Fruit fly (Drosophila melanogaster) whole organism, embryonic: ENCODE results near the gene bmm.

Experiments
- B-H1 ChIP-seq: fragments of 200-800 bp; sonication (Bioruptor generic); IDR thresholded peaks from 3 replicates; pipeline ENCODE4 v1.3.6; 2022; ENCODE audit warnings: missing biosample characterization, missing genetic modification characterization
- CG10147 ChIP-seq: fragments of 200-800 bp; sonication (Bioruptor generic); optimal IDR thresholded peaks from 2 replicates; lab custom pipeline; 2019; ENCODE audit warnings: missing biosample characterization, mild to moderate bottlenecking, missing genetic modification characterization, moderate library complexity
- CG10654 ChIP-seq: fragments of 200-800 bp; sonication (Bioruptor generic); optimal IDR thresholded peaks from 2 replicates; lab custom pipeline; 2016; ENCODE audit warnings: missing biosample characterization, missing genetic modification characterization
- CG11247 ChIP-seq: fragments of 200-800 bp; sonication (Bioruptor generic); IDR thresholded peaks from 2 replicates; pipeline ENCODE4 v1.3.6; 2022; ENCODE audit warnings: missing biosample characterization, missing genetic modification characterization
- CG11560 ChIP-seq: fragments of 200-800 bp; sonication (Bioruptor generic); IDR thresholded peaks from 3 replicates; pipeline ENCODE4 v1.3.6; 2022; ENCODE audit warnings: missing biosample characterization, missing genetic modification characterization
- CG12744 ChIP-seq: fragments of 200-800 bp; sonication (Bioruptor generic); optimal IDR thresholded peaks from 2 replicates; lab custom pipeline; 2016; ENCODE audit warnings: missing biosample characterization, missing genetic modification characterization
- CG13287 ChIP-seq: fragments of 200-800 bp; sonication (Bioruptor generic); IDR thresholded peaks from 2 replicates; pipeline ENCODE4 v1.3.6; 2022; ENCODE audit warnings: missing biosample characterization, missing genetic modification characterization; ENCODE audit not compliant: partially characterized antibody
- CG17612 ChIP-seq: fragments of 200-800 bp; sonication (Bioruptor generic); IDR thresholded peaks from 2 replicates; pipeline ENCODE4 v1.3.6; 2022; ENCODE audit warnings: missing biosample characterization, missing genetic modification characterization
- CG2116 ChIP-seq: fragments of 200-800 bp; sonication (Bioruptor generic); optimal IDR thresholded peaks from 3 replicates; lab custom pipeline; 2018; ENCODE audit warnings: missing biosample characterization, mild to moderate bottlenecking, missing genetic modification characterization
- CG32767 ChIP-seq: fragments of 200-800 bp; sonication (Bioruptor generic); IDR thresholded peaks from 2 replicates; pipeline ENCODE4 v1.3.6; 2022; ENCODE audit warnings: missing biosample characterization, missing genetic modification characterization
- CG33557 ChIP-seq: fragments of 200-800 bp; sonication (Bioruptor generic); optimal IDR thresholded peaks from 2 replicates; lab custom pipeline; 2019; ENCODE audit warnings: missing biosample characterization, mild to moderate bottlenecking, missing genetic modification characterization, moderate library complexity
- CG4328 ChIP-seq: fragments of 200-800 bp; sonication (Bioruptor generic); optimal IDR thresholded peaks from 3 replicates; lab custom pipeline; 2017; ENCODE audit warnings: missing biosample characterization, missing genetic modification reagents, missing genetic modification characterization
- CG4424 ChIP-seq: fragments of 200-800 bp; sonication (Bioruptor generic); optimal IDR thresholded peaks from 3 replicates; lab custom pipeline; 2016; ENCODE audit warnings: missing biosample characterization, missing genetic modification characterization
- CG6689 ChIP-seq: fragments of 200-800 bp; sonication (Bioruptor generic); IDR thresholded peaks from 2 replicates; pipeline ENCODE4 v1.3.6; 2022; ENCODE audit warnings: missing biosample characterization, missing genetic modification characterization
- CG7745 ChIP-seq: fragments of 200-800 bp; sonication (Bioruptor generic); optimal IDR thresholded peaks from 2 replicates; lab custom pipeline; 2018; ENCODE audit warnings: missing biosample characterization, mild to moderate bottlenecking, missing genetic modification characterization, moderate library complexity
- CG8478 ChIP-seq: fragments of >200 bp; optimal IDR thresholded peaks from 2 replicates; lab custom pipeline; 2018
- Chrac-16 ChIP-seq: fragments of 200-800 bp; sonication (Bioruptor generic); optimal IDR thresholded peaks from 3 replicates; lab custom pipeline; 2016; ENCODE audit warnings: missing biosample characterization, missing genetic modification characterization
- D19A ChIP-seq: fragments of 200-800 bp; optimal IDR thresholded peaks from 3 replicates; lab custom pipeline; 2019; ENCODE audit warnings: missing biosample characterization, mild to moderate bottlenecking, missing genetic modification characterization, moderate library complexity
- Doc3 ChIP-seq: fragments of 200-800 bp; sonication (Bioruptor generic); IDR thresholded peaks from 3 replicates; pipeline ENCODE4 v1.3.6; 2022; ENCODE audit warnings: missing biosample characterization, missing genetic modification characterization; ENCODE audit not compliant: partially characterized antibody
- Dp ChIP-seq: fragments of 200-800 bp; sonication (Bioruptor generic); optimal IDR thresholded peaks from 2 replicates; lab custom pipeline; 2018; ENCODE audit warnings: missing biosample characterization, mild to moderate bottlenecking, missing genetic modification characterization, moderate library complexity
- Dref ChIP-seq: fragments of 200-800 bp; sonication (Bioruptor generic); IDR thresholded peaks from 2 replicates; pipeline ENCODE4 v1.3.6; 2022; ENCODE audit warnings: missing biosample characterization, missing genetic modification characterization
- E2f2 ChIP-seq: fragments of 200-800 bp; sonication (Bioruptor generic); IDR thresholded peaks from 2 replicates; pipeline ENCODE4 v1.3.6; 2022; ENCODE audit warnings: missing biosample characterization, missing genetic modification characterization
- Fer1 ChIP-seq: fragments of 200-800 bp; sonication (Bioruptor generic); optimal IDR thresholded peaks from 2 replicates; lab custom pipeline; 2017; ENCODE audit warnings: missing biosample characterization, mild to moderate bottlenecking, missing genetic modification characterization
- HHEX ChIP-seq: fragments of 200-800 bp; sonication (Bioruptor generic); optimal IDR thresholded peaks from 3 replicates; lab custom pipeline; 2017; ENCODE audit warnings: missing biosample characterization, mild to moderate bottlenecking, missing genetic modification characterization, missing genetic modification reagents
- HmgD ChIP-seq: fragments of 200-800 bp; sonication (Bioruptor generic); optimal IDR thresholded peaks from 3 replicates; lab custom pipeline; 2016; ENCODE audit warnings: missing biosample characterization, missing genetic modification characterization
- Rfx ChIP-seq: fragments of 200-800 bp; sonication (Bioruptor generic); IDR thresholded peaks from 2 replicates; pipeline ENCODE4 v1.3.6; 2022; ENCODE audit warnings: missing biosample characterization, missing genetic modification characterization
- Sry-β ChIP-seq: fragments of 200-800 bp; sonication (Bioruptor generic); optimal IDR thresholded peaks from 2 replicates; lab custom pipeline; 2018; ENCODE audit warnings: missing biosample characterization, mild to moderate bottlenecking, missing genetic modification characterization, moderate library complexity
- Usf ChIP-seq: fragments of 200-800 bp; sonication (Bioruptor generic); optimal IDR thresholded peaks from 2 replicates; lab custom pipeline; 2017; ENCODE audit warnings: missing genotype, missing biosample characterization, missing genetic modification characterization
- YL-1 ChIP-seq: fragments of 200-800 bp; sonication (Bioruptor generic); optimal IDR thresholded peaks from 3 replicates; lab custom pipeline; 2017; ENCODE audit warnings: missing biosample characterization, mild to moderate bottlenecking, missing genetic modification characterization
- amos ChIP-seq: fragments of 200-800 bp; sonication (Bioruptor generic); IDR thresholded peaks from 2 replicates; pipeline ENCODE4 v1.3.6; 2022; ENCODE audit warnings: missing biosample characterization, missing genetic modification characterization; ENCODE audit not compliant: partially characterized antibody
- aop ChIP-seq: fragments of 200-800 bp; sonication (Bioruptor generic); IDR thresholded peaks from 2 replicates; pipeline ENCODE4 v1.3.6; 2022; ENCODE audit warnings: missing biosample characterization, missing genetic modification characterization
- bowl ChIP-seq: fragments of 200-800 bp; sonication (Bioruptor generic); IDR thresholded peaks from 2 replicates; pipeline ENCODE4 v1.3.6; 2022; ENCODE audit warnings: missing biosample characterization, missing genetic modification characterization
- btn ChIP-seq: fragments of 200-800 bp; sonication (Bioruptor generic); optimal IDR thresholded peaks from 2 replicates; lab custom pipeline; 2016; ENCODE audit warnings: missing biosample characterization, missing genetic modification characterization
- chif ChIP-seq, 2 experiments: fragments of 200-800 bp; sonication (Bioruptor generic); optimal IDR thresholded peaks; 3 replicates each; lab custom pipeline; 2016; ENCODE audit warnings: missing biosample characterization in 2 of 2, missing genetic modification characterization in 2 of 2
- chn ChIP-seq: fragments of 200-800 bp; sonication (Bioruptor generic); optimal IDR thresholded peaks from 2 replicates; lab custom pipeline; 2016; ENCODE audit warnings: missing biosample characterization, missing genetic modification characterization
- emc ChIP-seq: fragments of 200-800 bp; sonication (Bioruptor generic); optimal IDR thresholded peaks from 2 replicates; lab custom pipeline; 2016; ENCODE audit warnings: missing biosample characterization, missing genetic modification characterization
- h ChIP-seq: fragments of >200 bp; optimal IDR thresholded peaks from 2 replicates; lab custom pipeline; 2017
- hb ChIP-seq: fragments of 200-800 bp; sonication (Bioruptor generic); IDR thresholded peaks from 3 replicates; pipeline ENCODE4 v1.3.6; 2022; ENCODE audit warnings: missing biosample characterization, missing genetic modification characterization; ENCODE audit not compliant: partially characterized antibody
- inv ChIP-seq: fragments of 200-800 bp; sonication (Bioruptor generic); IDR thresholded peaks from 2 replicates; pipeline ENCODE4 v1.3.6; 2022; ENCODE audit warnings: missing biosample characterization, missing genetic modification characterization; ENCODE audit not compliant: partially characterized antibody
- ken ChIP-seq: fragments of 200-800 bp; sonication (Bioruptor generic); IDR thresholded peaks from 3 replicates; pipeline ENCODE4 v1.3.6; 2022; ENCODE audit warnings: missing biosample characterization, missing genetic modification characterization
- klu ChIP-seq: fragments of 200-800 bp; sonication (Bioruptor generic); IDR thresholded peaks from 2 replicates; pipeline ENCODE4 v1.3.6; 2022; ENCODE audit warnings: missing biosample characterization, missing genetic modification characterization
- lbe ChIP-seq: fragments of 200-800 bp; sonication (Bioruptor generic); optimal IDR thresholded peaks from 2 replicates; lab custom pipeline; 2016; ENCODE audit warnings: missing biosample characterization, mild to moderate bottlenecking, missing genetic modification characterization
- pfk ChIP-seq: fragments of 200-800 bp; sonication (Bioruptor generic); optimal IDR thresholded peaks from 2 replicates; lab custom pipeline; 2018; ENCODE audit warnings: missing biosample characterization, mild to moderate bottlenecking, missing genetic modification characterization, moderate library complexity
- pros ChIP-seq: fragments of 200-800 bp; sonication (Bioruptor generic); optimal IDR thresholded peaks from 3 replicates; lab custom pipeline; 2019; ENCODE audit warnings: missing biosample characterization, mild to moderate bottlenecking, missing genetic modification characterization, moderate library complexity
- pzg ChIP-seq: fragments of 200-800 bp; sonication (Bioruptor generic); optimal IDR thresholded peaks from 3 replicates; lab custom pipeline; 2018; ENCODE audit warnings: missing biosample characterization, mild to moderate bottlenecking, missing genetic modification characterization, moderate library complexity
- vvl ChIP-seq: fragments of 200-800 bp; sonication (Bioruptor generic); IDR thresholded peaks from 2 replicates; pipeline ENCODE4 v1.3.6; 2022; ENCODE audit warnings: missing biosample characterization, missing genetic modification characterization
- wek ChIP-seq: fragments of 200-800 bp; sonication (Bioruptor generic); optimal IDR thresholded peaks from 3 replicates; lab custom pipeline; 2018; ENCODE audit warnings: missing biosample characterization, mild to moderate bottlenecking, missing genetic modification characterization, moderate library complexity
- zen ChIP-seq: fragments of 200-800 bp; sonication (Bioruptor generic); optimal IDR thresholded peaks from 3 replicates; lab custom pipeline; 2018; ENCODE audit warnings: missing biosample characterization, mild to moderate bottlenecking, missing genetic modification characterization, moderate library complexity
- zfh2 ChIP-seq: fragments of 200-800 bp; sonication (Bioruptor generic); optimal IDR thresholded peaks from 2 replicates; lab custom pipeline; 2016; ENCODE audit warnings: missing biosample characterization, missing genetic modification characterization

Gene bmm

DNA sequence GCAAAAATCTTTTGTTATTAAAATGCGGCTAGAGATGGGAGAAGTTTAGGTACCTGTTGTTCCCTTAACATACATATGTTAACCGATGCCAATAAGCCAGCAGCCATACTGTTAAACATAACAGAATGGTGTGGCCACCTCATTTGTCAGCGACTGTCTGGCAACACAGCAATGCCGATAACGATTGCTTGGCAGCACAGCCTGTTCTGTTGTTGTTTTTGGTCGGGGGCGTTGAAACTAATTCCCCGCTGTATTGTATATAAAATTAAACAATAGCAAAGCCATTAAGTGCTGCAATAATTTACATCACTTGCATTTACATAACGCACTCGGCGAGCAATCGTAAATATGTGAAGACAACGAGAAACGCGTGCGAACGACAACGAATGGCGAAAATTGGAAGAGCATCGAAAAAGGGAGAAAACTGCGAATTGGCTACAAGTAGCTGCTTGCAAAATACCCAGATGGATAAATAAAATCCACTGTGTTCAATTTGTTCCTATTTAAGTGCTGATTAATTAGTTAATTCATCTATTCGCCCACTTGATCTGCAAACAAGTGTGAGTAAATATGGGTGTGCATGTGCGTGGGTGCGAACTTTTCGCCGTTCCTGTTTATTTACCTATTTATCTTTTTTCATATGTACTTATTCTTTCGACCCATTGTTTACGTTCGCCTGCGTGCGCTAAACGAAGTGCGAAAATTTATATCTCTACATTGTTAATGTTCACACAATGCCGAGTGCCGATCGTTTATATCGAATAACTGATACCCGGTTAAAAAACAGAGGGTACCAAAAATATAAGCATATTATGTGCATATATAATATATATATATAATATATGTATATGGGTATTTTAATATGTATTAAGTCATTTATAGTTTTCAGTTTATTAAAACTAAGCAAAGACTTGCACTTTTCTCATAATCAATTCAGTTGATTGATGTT is 24.1 kb downstream of the bmm start, which contains the start of the genes Tsen34 and Mgat4a (continued):
- TF ChIP-seq CG17612 (GFP tag; lab: Robert Waterston, UW) (no peak), Dref (GFP tag; lab: Robert Waterston, UW) (peak; percentile 85), wek (no peak), Usf (GFP tag; lab: Kevin White, UChicago) (no peak), chif (GFP tag; optimal IDR thresholded peaks at IDR 0.05; lab: Kevin White, UChicago) (peak in 1 of 2 experiments; percentile 28), CG32767 (no peak), D19A (tag; lab: Kevin White, UChicago) (no peak), h (lab: Kevin White, UChicago) (no peak), vvl (GFP tag; lab: Robert Waterston, UW) (no peak; the same call in 1 of the 2 replicates), aop (GFP tag; lab: Robert Waterston, UW) (no peak), klu (GFP tag; lab: Robert Waterston, UW) (no peak), Doc3 (GFP tag; lab: Robert Waterston, UW) (peak; percentile 33; the same call in 1 of the 3 replicates), HHEX (peak; percentile 50), CG4424 (GFP tag; lab: Kevin White, UChicago) (no peak), zfh2 (GFP tag; lab: Kevin White, UChicago) (peak; percentile 25), CG33557 (GFP tag; lab: Kevin White, UChicago) (no peak), Dp (GFP tag; lab: Kevin White, UChicago) (peak; percentile 49), CG13287 (peak; percentile 68), pros (no peak), HmgD (GFP tag; lab: Kevin White, UChicago) (no peak), Rfx (GFP tag; lab: Robert Waterston, UW) (peak; percentile 78), emc (GFP tag; lab: Kevin White, UChicago) (peak; percentile 14), pzg (GFP tag; lab: Kevin White, UChicago) (peak; percentile 95), CG7745 (tag; lab: Kevin White, UChicago) (no peak), lbe (no peak), CG10654 (no peak), E2f2 (GFP tag; lab: Robert Waterston, UW) (peak; percentile 37; the same call in 1 of the 2 replicates), hb (no peak), Chrac-16 (GFP tag; lab: Kevin White, UChicago) (no peak), CG6689 (GFP tag; lab: Robert Waterston, UW) (no peak), inv (GFP tag; lab: Robert Waterston, UW) (no peak), bowl (GFP tag; lab: Robert Waterston, UW) (no peak), pfk (GFP tag; lab: Kevin White, UChicago) (peak; percentile 51), Fer1 (GFP tag; lab: Kevin White, UChicago) (peak; percentile 69), CG11247 (GFP tag; lab: Robert Waterston, UW) (peak; percentile 74), btn (GFP tag; lab: Kevin White, UChicago) (no peak), B-H1 (GFP tag; lab: Robert Waterston, UW) (no peak; the same call in 2 of the 3 replicates), chn (GFP tag; lab: Kevin White, UChicago) (no peak), amos (peak; percentile 64; the same call in 1 of the 2 replicates), CG4328 (GFP tag; lab: Kevin White, UChicago) (peak; percentile 65), YL-1 (GFP tag; lab: Kevin White, UChicago) (peak; percentile 61), Sry-β (GFP tag; lab: Kevin White, UChicago) (peak; percentile 4), zen (tag; lab: Kevin White, UChicago) (peak; percentile 37), CG12744 (GFP tag; lab: Kevin White, UChicago) (peak; percentile 52), CG8478 (lab: Kevin White, UChicago) (no peak), CG2116 (GFP tag; lab: Kevin White, UChicago) (peak; percentile 71), CG11560 (tag; lab: Robert Waterston, UW) (no peak), CG10147 (GFP tag; lab: Kevin White, UChicago) (no peak), ken (GFP tag; lab: Robert Waterston, UW) (no peak)
